Worm (Caenorhabditis elegans) whole organism, young adult: ENCODE data around the gene hap-1.

ENCODE experiments used
- B0261.1 ChIP-seq: sonication (generic microtip); optimal IDR thresholded peaks from 2 replicates; lab custom pipeline; 2016; ENCODE audit warnings: mild to moderate bottlenecking, missing genetic modification characterization, moderate library complexity, missing compliant biosample characterization
- C06A6.2 ChIP-seq: fragments of 200-800 bp; sonication (Bioruptor generic); conservative IDR thresholded peaks from 2 replicates; pipeline ENCODE4 v1.3.6; 2022; ENCODE audit warnings: missing genetic modification characterization, missing compliant biosample characterization
- C17E4.6 ChIP-seq: fragments of 200-800 bp; sonication (Bioruptor generic); IDR thresholded peaks from 2 replicates; pipeline ENCODE4 v1.3.6; 2022; ENCODE audit warnings: missing genetic modification reagents, missing genetic modification characterization, missing compliant biosample characterization
- D2030.7 ChIP-seq: fragments of 200-800 bp; sonication (Bioruptor generic); IDR thresholded peaks from 2 replicates; pipeline ENCODE4 v1.3.6; 2022; ENCODE audit warnings: missing genetic modification reagents, missing genetic modification characterization, missing compliant biosample characterization
- F22D6.2 ChIP-seq: sonication (generic microtip); optimal IDR thresholded peaks from 2 replicates; lab custom pipeline; 2016; ENCODE audit warnings: mild to moderate bottlenecking, missing genetic modification characterization, missing compliant biosample characterization
- F23B12.7 ChIP-seq: sonication (generic microtip); optimal IDR thresholded peaks from 2 replicates; lab custom pipeline; 2017; ENCODE audit warnings: missing genetic modification characterization, mild to moderate bottlenecking, missing compliant biosample characterization, antibody characterized with exemption, moderate library complexity; ENCODE audit not compliant: insufficient read depth
- F52B5.7 ChIP-seq: sonication (generic microtip); optimal IDR thresholded peaks from 2 replicates; lab custom pipeline; 2016; ENCODE audit warnings: mild to moderate bottlenecking, missing genetic modification characterization, missing compliant biosample characterization
- F55B11.4 ChIP-seq: sonication (generic microtip); optimal IDR thresholded peaks from 2 replicates; lab custom pipeline; 2016; ENCODE audit warnings: missing compliant biosample characterization, missing genetic modification characterization, borderline replicate concordance; ENCODE audit not compliant: insufficient read depth
- F57C9.4 ChIP-seq: sonication (generic microtip); optimal IDR thresholded peaks from 2 replicates; lab custom pipeline; 2017; ENCODE audit warnings: mild to moderate bottlenecking, missing genetic modification characterization, missing compliant biosample characterization
- K12H6.12 ChIP-seq: fragments of 200-800 bp; sonication (Bioruptor generic); optimal IDR thresholded peaks from 2 replicates; lab custom pipeline; 2018; ENCODE audit warnings: mild to moderate bottlenecking, missing genetic modification characterization, missing compliant biosample characterization
- Y53G8AR.9 ChIP-seq: fragments of 200-800 bp; sonication (Bioruptor generic); conservative IDR thresholded peaks from 2 replicates; pipeline ENCODE4 v1.3.6; 2022; ENCODE audit warnings: missing genetic modification reagents, missing genetic modification characterization, missing compliant biosample characterization
- Y56A3A.18 ChIP-seq: fragments of 200-800 bp; sonication (Bioruptor generic); IDR thresholded peaks from 2 replicates; pipeline ENCODE4 v1.3.6; 2022; ENCODE audit warnings: missing genetic modification reagents, missing genetic modification characterization, missing compliant biosample characterization
- Y67H2A.10 ChIP-seq: fragments of 200-800 bp; sonication (Bioruptor generic); conservative IDR thresholded peaks from 2 replicates; pipeline ENCODE4 v1.3.6; 2022; ENCODE audit warnings: missing genetic modification reagents, missing genetic modification characterization, missing compliant biosample characterization
- ZK185.1 ChIP-seq: sonication (generic microtip); optimal IDR thresholded peaks from 2 replicates; lab custom pipeline; 2016; ENCODE audit warnings: mild to moderate bottlenecking, missing genetic modification characterization, missing compliant biosample characterization; ENCODE audit not compliant: poor library complexity, severe bottlenecking
- ama-1 ChIP-seq, 3 experiments: fragments of 150-350 bp in 1 of 3; sonication (generic microtip) in 2 of 3; optimal IDR thresholded peaks; 2 replicates each; lab custom pipeline; 2014 to 2018; ENCODE audit warnings: missing biosample characterization in 2 of 3, missing genetic modification characterization in 2 of 3, missing genetic modification reagents in 2 of 3
- athp-1 ChIP-seq: sonication (generic microtip); optimal IDR thresholded peaks from 2 replicates; lab custom pipeline; 2017; ENCODE audit warnings: mild to moderate bottlenecking, missing genetic modification characterization, missing compliant biosample characterization
- attf-5 ChIP-seq: fragments of 200-800 bp; sonication (Bioruptor generic); optimal IDR thresholded peaks from 2 replicates; lab custom pipeline; 2018; ENCODE audit warnings: mild to moderate bottlenecking, missing genetic modification characterization, missing compliant biosample characterization
- bed-1 ChIP-seq: fragments of 200-800 bp; sonication (Bioruptor generic); IDR thresholded peaks from 2 replicates; pipeline ENCODE4 v1.3.6; 2022; ENCODE audit warnings: missing genetic modification reagents, missing genetic modification characterization, missing compliant biosample characterization
- cebp-1 ChIP-seq, 2 experiments: fragments of 200-800 bp in 1 of 2; sonication (Bioruptor generic) in 1 of 2; sonication (generic microtip) in 1 of 2; IDR thresholded peaks in 1 of 2; optimal IDR thresholded peaks in 1 of 2; 2 replicates each; pipeline versions ENCODE4 v1.3.6 to Lab custom; 2017 to 2022; ENCODE audit warnings: missing compliant biosample characterization in 2 of 2, missing genetic modification characterization in 2 of 2, mild to moderate bottlenecking in 1 of 2, missing genetic modification reagents in 1 of 2, moderate library complexity in 1 of 2
- die-1 ChIP-seq: sonication (generic microtip); optimal IDR thresholded peaks from 2 replicates; lab custom pipeline; 2016; ENCODE audit warnings: missing genotype, mild to moderate bottlenecking, missing genetic modification characterization, missing compliant biosample characterization
- dpl-1 ChIP-seq: fragments of 150-350 bp; optimal IDR thresholded peaks from 2 replicates; lab custom pipeline; 2014; ENCODE audit warnings: missing biosample characterization, missing genetic modification reagents, missing genetic modification characterization
- efl-1 ChIP-seq: fragments of 150-350 bp; optimal IDR thresholded peaks from 2 replicates; lab custom pipeline; 2014; ENCODE audit warnings: missing biosample characterization, missing genetic modification reagents, missing genetic modification characterization
- egl-44 ChIP-seq: fragments of 200-800 bp; sonication (Bioruptor generic); IDR thresholded peaks from 2 replicates; pipeline ENCODE4 v1.3.6; 2022; ENCODE audit warnings: missing genetic modification reagents, missing genetic modification characterization, missing compliant biosample characterization
- hrde-1 ChIP-seq: sonication (generic microtip); optimal IDR thresholded peaks from 2 replicates; lab custom pipeline; 2016; ENCODE audit warnings: missing genetic modification characterization, mild to moderate bottlenecking, missing compliant biosample characterization, moderate library complexity, missing genotype, missing genetic modification reagents, borderline replicate concordance
- let-526 ChIP-seq: fragments of 200-800 bp; sonication (Bioruptor generic); IDR thresholded peaks from 2 replicates; pipeline ENCODE4 v1.3.6; 2022; ENCODE audit warnings: missing genetic modification reagents, missing genetic modification characterization, missing compliant biosample characterization
- lin-40 ChIP-seq: sonication (generic microtip); optimal IDR thresholded peaks from 2 replicates; lab custom pipeline; 2016; ENCODE audit warnings: missing genetic modification characterization, mild to moderate bottlenecking, missing compliant biosample characterization, missing genotype, missing genetic modification reagents
- lin-54 ChIP-seq: fragments of 200-800 bp; sonication (Bioruptor generic); optimal IDR thresholded peaks from 2 replicates; lab custom pipeline; 2018; ENCODE audit warnings: mild to moderate bottlenecking, missing genetic modification characterization, missing compliant biosample characterization
- lir-1 ChIP-seq: fragments of 200-800 bp; sonication (Bioruptor generic); conservative IDR thresholded peaks from 2 replicates; pipeline ENCODE4 v1.3.6; 2022; ENCODE audit warnings: missing genetic modification reagents, missing genetic modification characterization, missing compliant biosample characterization
- lsl-1 ChIP-seq: fragments of 200-800 bp; sonication (Bioruptor generic); optimal IDR thresholded peaks from 2 replicates; lab custom pipeline; 2018; ENCODE audit warnings: mild to moderate bottlenecking, missing genetic modification characterization, moderate library complexity, missing compliant biosample characterization
- mel-28 ChIP-seq: sonication (generic microtip); optimal IDR thresholded peaks from 2 replicates; lab custom pipeline; 2016; ENCODE audit warnings: borderline replicate concordance, mild to moderate bottlenecking, missing genetic modification characterization, missing compliant biosample characterization
- mxl-1 ChIP-seq: sonication (generic microtip); optimal IDR thresholded peaks from 2 replicates; lab custom pipeline; 2016; ENCODE audit warnings: missing genetic modification characterization, missing compliant biosample characterization
- nhr-120 ChIP-seq: fragments of 200-800 bp; sonication (Bioruptor generic); IDR thresholded peaks from 2 replicates; pipeline ENCODE4 v1.3.6; 2022; ENCODE audit warnings: missing genetic modification characterization, missing compliant biosample characterization
- nhr-179 ChIP-seq: sonication (generic microtip); optimal IDR thresholded peaks from 2 replicates; lab custom pipeline; 2016; ENCODE audit warnings: mild to moderate bottlenecking, missing genetic modification characterization, missing compliant biosample characterization
- pbrm-1 ChIP-seq: fragments of 200-800 bp; sonication (Bioruptor generic); IDR thresholded peaks from 2 replicates; pipeline ENCODE4 v1.3.6; 2022; ENCODE audit warnings: missing genetic modification reagents, missing genetic modification characterization, missing compliant biosample characterization
- repo-1 ChIP-seq: sonication (generic microtip); optimal IDR thresholded peaks from 2 replicates; lab custom pipeline; 2017; ENCODE audit warnings: mild to moderate bottlenecking, missing genetic modification characterization, missing compliant biosample characterization
- sea-2 ChIP-seq: fragments of 200-800 bp; sonication (Bioruptor generic); IDR thresholded peaks from 2 replicates; pipeline ENCODE4 v1.3.6; 2022; ENCODE audit warnings: missing genetic modification characterization, missing compliant biosample characterization
- snpc-3.4 ChIP-seq: sonication (generic microtip); optimal IDR thresholded peaks from 2 replicates; lab custom pipeline; 2017; ENCODE audit warnings: missing genetic modification characterization, mild to moderate bottlenecking, missing compliant biosample characterization, antibody characterized with exemption, moderate library complexity, missing genotype, missing genetic modification reagents
- snpc-4 ChIP-seq, 5 experiments: fragments of 150-350 bp in 1 of 5; sonication (generic microtip) in 4 of 5; optimal IDR thresholded peaks; 2 replicates each; lab custom pipeline; 2014 to 2018; ENCODE audit warnings: missing genetic modification characterization in 5 of 5, missing biosample characterization in 3 of 5, antibody characterized with exemption in 2 of 5, mild to moderate bottlenecking in 2 of 5, missing compliant biosample characterization in 2 of 5, missing genotype in 2 of 5, moderate library complexity in 2 of 5, missing genetic modification reagents in 1 of 5
- somi-1 ChIP-seq: fragments of 200-800 bp; sonication (Bioruptor generic); optimal IDR thresholded peaks from 2 replicates; lab custom pipeline; 2018; ENCODE audit warnings: mild to moderate bottlenecking, missing genetic modification characterization, missing compliant biosample characterization
- sptf-2 ChIP-seq: fragments of 200-800 bp; sonication (Bioruptor generic); optimal IDR thresholded peaks from 2 replicates; lab custom pipeline; 2018; ENCODE audit warnings: mild to moderate bottlenecking, missing genetic modification characterization, missing compliant biosample characterization
- xnd-1 ChIP-seq: sonication (generic microtip); optimal IDR thresholded peaks from 2 replicates; lab custom pipeline; 2016; ENCODE audit warnings: missing genotype, missing genetic modification reagents, missing genetic modification characterization, missing compliant biosample characterization
- ztf-18 ChIP-seq: sonication (generic microtip); optimal IDR thresholded peaks from 2 replicates; lab custom pipeline; 2016; ENCODE audit warnings: missing genotype, mild to moderate bottlenecking, missing genetic modification characterization, missing compliant biosample characterization
- ztf-25 ChIP-seq: fragments of 200-800 bp; sonication (Bioruptor generic); IDR thresholded peaks from 2 replicates; pipeline ENCODE4 v1.3.6; 2022; ENCODE audit warnings: missing genetic modification reagents, missing genetic modification characterization, missing compliant biosample characterization
- ztf-26 ChIP-seq: sonication (generic microtip); optimal IDR thresholded peaks from 2 replicates; lab custom pipeline; 2017; ENCODE audit warnings: missing genetic modification characterization, missing compliant biosample characterization
- ztf-6 ChIP-seq: fragments of 200-800 bp; sonication (Bioruptor generic); IDR thresholded peaks from 2 replicates; pipeline ENCODE4 v1.3.6; 2022; ENCODE audit warnings: missing genetic modification reagents, missing genetic modification characterization, missing compliant biosample characterization

Gene hap-1

ce11 chrIII:5294281-5294680 lies 30.5 kb downstream of the hap-1 start:
- TF ChIP-seq F55B11.4 (no peak), lin-54 (GFP tag; lab: Kevin White, UChicago) (no peak), repo-1 (tag; lab: Kevin White, UChicago) (no peak), Y67H2A.10 (GFP tag; lab: Robert Waterston, UW) (no peak), Y53G8AR.9 (GFP tag; lab: Robert Waterston, UW) (no peak), B0261.1 (tag; lab: Kevin White, UChicago) (no peak), F23B12.7 (tag; lab: Kevin White, UChicago) (no peak), mel-28 (no peak), F22D6.2 (no peak), athp-1 (tag; lab: Kevin White, UChicago) (no peak), lsl-1 (GFP tag; lab: Kevin White, UChicago) (no peak), dpl-1 (no peak), egl-44 (GFP tag; lab: Robert Waterston, UW) (no peak), F52B5.7 (no peak), C17E4.6 (GFP tag; lab: Robert Waterston, UW) (no peak), nhr-120 (GFP tag; lab: Robert Waterston, UW) (no peak)

DNA sequence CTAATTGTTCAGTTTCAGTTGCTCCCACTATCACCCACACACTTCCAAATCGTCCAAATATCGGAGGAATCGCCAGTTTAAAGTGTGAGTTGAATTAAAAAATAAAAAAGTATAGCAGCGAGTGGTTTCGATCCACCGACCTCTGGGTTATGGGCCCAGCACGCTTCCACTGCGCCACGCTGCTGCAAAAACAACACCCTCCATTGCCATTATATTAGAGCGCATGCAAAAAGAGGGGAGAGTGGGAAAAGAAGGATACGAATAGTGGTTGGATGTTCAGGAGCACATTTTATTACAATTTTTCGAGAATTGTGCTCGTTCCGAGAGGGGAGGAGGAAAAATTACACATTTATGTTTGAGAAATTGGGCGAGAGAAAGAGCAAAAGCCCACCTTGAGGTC lies 31.1 kb downstream of the hap-1 start:
- TF ChIP-seq lsl-1 (GFP tag; lab: Kevin White, UChicago) (peak; percentile 40), B0261.1 (tag; lab: Kevin White, UChicago) (peak; percentile 96), nhr-179 (tag; lab: Kevin White, UChicago) (peak; percentile 5), F22D6.2 (no peak), ztf-26 (tag; lab: Kevin White, UChicago) (peak; percentile 49), ztf-25 (GFP tag; lab: Robert Waterston, UW) (peak; percentile 96), hrde-1 (tag; lab: Kevin White, UChicago) (no peak), xnd-1 (tag; lab: Kevin White, UChicago) (no peak), mxl-1 (peak; percentile 81), attf-5 (GFP tag; lab: Kevin White, UChicago) (peak; percentile 65), bed-1 (GFP tag; lab: Robert Waterston, UW) (peak; percentile 87; the same call in 1 of the 2 replicates), snpc-3.4 (tag; lab: Kevin White, UChicago) (peak; percentile 58), let-526 (peak; percentile 43; the same call in 1 of the 2 replicates), K12H6.12 (tag; lab: Kevin White, UChicago) (peak; percentile 71), lir-1 (GFP tag; lab: Robert Waterston, UW) (peak; percentile 50; the same call in 1 of the 2 replicates), pbrm-1 (peak; percentile 75), C06A6.2 (GFP tag; lab: Robert Waterston, UW) (0 out of 2 replicates have a peak, but pooled peaks have one; percentile 39), Y56A3A.18 (peak; percentile 85), ZK185.1 (tag; lab: Kevin White, UChicago) (peak; percentile 44), cebp-1 (GFP tag; IDR thresholded peaks at IDR 0.05; lab: Robert Waterston, UW) (peak; percentile 43; the same call in 1 of the 2 replicates), cebp-1 (tag; optimal IDR thresholded peaks at IDR 0.05; lab: Kevin White, UChicago) (no peak), efl-1 (GFP tag; lab: Kevin White, UChicago) (no peak), ama-1 (optimal IDR thresholded peaks at IDR 0.05; lab: Kevin White, UChicago) (no peak), ama-1 (GFP tag; optimal IDR thresholded peaks at IDR 0.05; lab: Kevin White, UChicago) (peak; percentile 44 to 86), F57C9.4 (peak; percentile 81), snpc-4 (GFP tag; optimal IDR thresholded peaks at IDR 0.05; lab: Kevin White, UChicago) (peak; percentile 64), snpc-4 (tag; optimal IDR thresholded peaks at IDR 0.05; lab: Kevin White, UChicago) (peak in 2 of 4 experiments; percentile 55 to 57), lin-40 (peak; percentile 38), sptf-2 (peak; percentile 34), D2030.7 (GFP tag; lab: Robert Waterston, UW) (peak; percentile 70; the same call in 1 of the 2 replicates), ztf-6 (GFP tag; lab: Robert Waterston, UW) (no peak), ztf-18 (peak; percentile 76), somi-1 (peak; percentile 80), sea-2 (no peak), Y67H2A.10 (GFP tag; lab: Robert Waterston, UW) (no peak), athp-1 (tag; lab: Kevin White, UChicago) (peak; percentile 79), die-1 (tag; lab: Kevin White, UChicago) (peak; percentile 93)
